Fruit fly (Drosophila melanogaster) whole organism, embryonic: ENCODE data around the gene CG13250.
A peak's percentile ranks its signal among the peaks of the same experiment; 100 is the strongest.

ENCODE experiments used
- Ada2b ChIP-seq: fragments of 200-800 bp; sonication (Bioruptor generic); IDR thresholded peaks from 2 replicates; pipeline ENCODE4 v1.3.6; 2022; ENCODE audit warnings: missing biosample characterization, missing genetic modification characterization
- Adf1 ChIP-seq: fragments of 200-800 bp; sonication (Bioruptor generic); IDR thresholded peaks from 2 replicates; pipeline ENCODE4 v1.3.6; 2022; ENCODE audit warnings: missing biosample characterization, missing genetic modification characterization
- Atf6 ChIP-seq: fragments of 200-800 bp; sonication (Bioruptor generic); IDR thresholded peaks from 2 replicates; pipeline ENCODE4 v1.3.6; 2022; ENCODE audit warnings: missing biosample characterization, missing genetic modification characterization
- Bdp1 ChIP-seq: fragments of 200-800 bp; sonication (Bioruptor generic); optimal IDR thresholded peaks from 3 replicates; lab custom pipeline; 2016; ENCODE audit warnings: missing biosample characterization, missing genetic modification characterization
- BtbVII ChIP-seq: fragments of 200-800 bp; sonication (Bioruptor generic); optimal IDR thresholded peaks from 3 replicates; lab custom pipeline; 2017; ENCODE audit warnings: missing biosample characterization, mild to moderate bottlenecking, missing genetic modification characterization
- CG11504 ChIP-seq: fragments of 200-800 bp; sonication (Bioruptor generic); optimal IDR thresholded peaks from 3 replicates; lab custom pipeline; 2019; ENCODE audit warnings: missing biosample characterization, mild to moderate bottlenecking, missing genetic modification characterization, moderate library complexity
- CG1603 ChIP-seq: fragments of 200-800 bp; sonication (Bioruptor generic); optimal IDR thresholded peaks from 2 replicates; lab custom pipeline; 2019; ENCODE audit warnings: missing biosample characterization, mild to moderate bottlenecking, missing genetic modification characterization, moderate library complexity
- CG16863 ChIP-seq: fragments of 200-800 bp; sonication (Bioruptor generic); optimal IDR thresholded peaks from 3 replicates; lab custom pipeline; 2016; ENCODE audit warnings: missing biosample characterization, missing genetic modification characterization
- CG17568 ChIP-seq: fragments of 200-800 bp; sonication (Bioruptor generic); optimal IDR thresholded peaks from 2 replicates; lab custom pipeline; 2018; ENCODE audit warnings: missing biosample characterization, mild to moderate bottlenecking, missing genetic modification characterization, moderate library complexity
- CG18619 ChIP-seq: fragments of 200-800 bp; sonication (Bioruptor generic); optimal IDR thresholded peaks from 3 replicates; lab custom pipeline; 2017; ENCODE audit warnings: missing biosample characterization, mild to moderate bottlenecking, missing genetic modification characterization
- CG2712 ChIP-seq: fragments of 200-800 bp; optimal IDR thresholded peaks from 3 replicates; lab custom pipeline; 2019; ENCODE audit warnings: missing biosample characterization, mild to moderate bottlenecking, missing genetic modification characterization, moderate library complexity
- CG31441 ChIP-seq: fragments of 200-800 bp; sonication (Bioruptor generic); IDR thresholded peaks from 2 replicates; pipeline ENCODE4 v1.3.6; 2022; ENCODE audit warnings: missing biosample characterization, missing genetic modification characterization
- CG32772 ChIP-seq: fragments of 200-800 bp; sonication (Bioruptor generic); IDR thresholded peaks from 2 replicates; pipeline ENCODE4 v1.3.6; 2022; ENCODE audit warnings: missing biosample characterization, missing genetic modification characterization
- CG33213 ChIP-seq: fragments of 200-800 bp; sonication (Bioruptor generic); optimal IDR thresholded peaks from 3 replicates; lab custom pipeline; 2016; ENCODE audit warnings: missing biosample characterization, missing genetic modification characterization
- CG4404 ChIP-seq: fragments of 200-800 bp; sonication (Bioruptor generic); IDR thresholded peaks from 2 replicates; pipeline ENCODE4 v1.3.6; 2022; ENCODE audit warnings: missing biosample characterization, missing genetic modification characterization
- CG5245 ChIP-seq: fragments of 200-800 bp; sonication (Bioruptor generic); optimal IDR thresholded peaks from 3 replicates; lab custom pipeline; 2016; ENCODE audit warnings: missing biosample characterization, missing genetic modification characterization
- CG6683 ChIP-seq: fragments of 200-800 bp; sonication (Bioruptor generic); optimal IDR thresholded peaks from 2 replicates; lab custom pipeline; 2017; ENCODE audit warnings: missing biosample characterization, mild to moderate bottlenecking, missing genetic modification characterization, missing genetic modification reagents
- CG6689 ChIP-seq: fragments of 200-800 bp; sonication (Bioruptor generic); IDR thresholded peaks from 2 replicates; pipeline ENCODE4 v1.3.6; 2022; ENCODE audit warnings: missing biosample characterization, missing genetic modification characterization
- CG8765 ChIP-seq: fragments of 200-800 bp; sonication (Bioruptor generic); IDR thresholded peaks from 2 replicates; pipeline ENCODE4 v1.3.6; 2022; ENCODE audit warnings: missing biosample characterization, missing genetic modification characterization
- CrebB ChIP-seq: fragments of 200-800 bp; sonication (Bioruptor generic); optimal IDR thresholded peaks from 3 replicates; lab custom pipeline; 2018; ENCODE audit warnings: missing biosample characterization, mild to moderate bottlenecking, missing genetic modification characterization
- D19A ChIP-seq: fragments of 200-800 bp; optimal IDR thresholded peaks from 3 replicates; lab custom pipeline; 2019; ENCODE audit warnings: missing biosample characterization, mild to moderate bottlenecking, missing genetic modification characterization, moderate library complexity
- Dbx ChIP-seq: fragments of 200-800 bp; sonication (Bioruptor generic); IDR thresholded peaks from 3 replicates; pipeline ENCODE4 v1.3.6; 2022; ENCODE audit warnings: missing biosample characterization, missing genetic modification characterization
- Dp ChIP-seq: fragments of 200-800 bp; sonication (Bioruptor generic); optimal IDR thresholded peaks from 2 replicates; lab custom pipeline; 2018; ENCODE audit warnings: missing biosample characterization, mild to moderate bottlenecking, missing genetic modification characterization, moderate library complexity
- HmgZ ChIP-seq: fragments of 200-800 bp; sonication (Bioruptor generic); optimal IDR thresholded peaks from 2 replicates; lab custom pipeline; 2018; ENCODE audit warnings: missing biosample characterization, mild to moderate bottlenecking, missing genetic modification characterization
- Hsf ChIP-seq: fragments of 200-800 bp; sonication (Bioruptor generic); optimal IDR thresholded peaks from 3 replicates; lab custom pipeline; 2016; ENCODE audit warnings: missing biosample characterization, missing genetic modification characterization
- NK7.1 ChIP-seq: fragments of 200-800 bp; sonication (Bioruptor generic); optimal IDR thresholded peaks from 3 replicates; lab custom pipeline; 2016; ENCODE audit warnings: missing biosample characterization, missing genetic modification characterization
- Xbp1 ChIP-seq: fragments of 200-800 bp; sonication (Bioruptor generic); optimal IDR thresholded peaks from 3 replicates; lab custom pipeline; 2016; ENCODE audit warnings: missing biosample characterization, mild to moderate bottlenecking, missing genetic modification characterization
- az2 ChIP-seq: fragments of 200-800 bp; sonication (Bioruptor generic); optimal IDR thresholded peaks from 3 replicates; lab custom pipeline; 2016; ENCODE audit warnings: missing biosample characterization, missing genetic modification characterization
- br ChIP-seq: fragments of >200 bp; optimal IDR thresholded peaks from 2 replicates; lab custom pipeline; 2017
- bsh ChIP-seq, 2 experiments: fragments of 200-800 bp; sonication (Bioruptor generic); optimal IDR thresholded peaks; 2 replicates each; lab custom pipeline; 2017 to 2018; ENCODE audit warnings: mild to moderate bottlenecking in 2 of 2, missing biosample characterization in 2 of 2, missing genetic modification characterization in 2 of 2, moderate library complexity in 1 of 2
- chn ChIP-seq: fragments of 200-800 bp; sonication (Bioruptor generic); optimal IDR thresholded peaks from 2 replicates; lab custom pipeline; 2016; ENCODE audit warnings: missing biosample characterization, missing genetic modification characterization
- danr ChIP-seq: fragments of 200-800 bp; sonication (Bioruptor generic); IDR thresholded peaks from 2 replicates; pipeline ENCODE4 v1.3.6; 2022; ENCODE audit warnings: missing biosample characterization, missing genetic modification characterization
- dpn ChIP-seq, 2 experiments: fragments of 200-800 bp; sonication (Bioruptor generic); optimal IDR thresholded peaks; 3 replicates each; lab custom pipeline; 2016; ENCODE audit warnings: missing biosample characterization in 2 of 2, missing genetic modification characterization in 2 of 2
- her ChIP-seq: fragments of 200-800 bp; sonication (Bioruptor generic); optimal IDR thresholded peaks from 2 replicates; lab custom pipeline; 2016; ENCODE audit warnings: missing biosample characterization, missing genetic modification characterization
- kay ChIP-seq: fragments of 200-800 bp; sonication (Bioruptor generic); optimal IDR thresholded peaks from 2 replicates; lab custom pipeline; 2016; ENCODE audit warnings: missing biosample characterization, missing genetic modification characterization
- klu ChIP-seq: fragments of 200-800 bp; sonication (Bioruptor generic); IDR thresholded peaks from 2 replicates; pipeline ENCODE4 v1.3.6; 2022; ENCODE audit warnings: missing biosample characterization, missing genetic modification characterization
- lilli ChIP-seq: fragments of 200-800 bp; sonication (Bioruptor generic); optimal IDR thresholded peaks from 3 replicates; lab custom pipeline; 2016; ENCODE audit warnings: missing biosample characterization, missing genetic modification characterization
- mirr ChIP-seq: fragments of 200-800 bp; sonication (Bioruptor generic); optimal IDR thresholded peaks from 3 replicates; lab custom pipeline; 2018; ENCODE audit warnings: missing biosample characterization, mild to moderate bottlenecking, missing genetic modification characterization
- nom ChIP-seq: fragments of 200-800 bp; sonication (Bioruptor generic); optimal IDR thresholded peaks from 2 replicates; lab custom pipeline; 2017; ENCODE audit warnings: missing biosample characterization, missing genetic modification characterization, mild to moderate bottlenecking, moderate library complexity, missing genetic modification reagents
- odd ChIP-seq: fragments of 200-800 bp; sonication (Bioruptor generic); optimal IDR thresholded peaks from 2 replicates; lab custom pipeline; 2017; ENCODE audit warnings: missing biosample characterization, mild to moderate bottlenecking, missing genetic modification characterization
- pfk ChIP-seq: fragments of 200-800 bp; sonication (Bioruptor generic); optimal IDR thresholded peaks from 2 replicates; lab custom pipeline; 2018; ENCODE audit warnings: missing biosample characterization, mild to moderate bottlenecking, missing genetic modification characterization, moderate library complexity
- pho ChIP-seq: fragments of 200-800 bp; sonication (Bioruptor generic); optimal IDR thresholded peaks from 2 replicates; lab custom pipeline; 2016; ENCODE audit warnings: missing biosample characterization, missing genetic modification characterization
- phol ChIP-seq: fragments of 200-800 bp; sonication (Bioruptor generic); optimal IDR thresholded peaks from 3 replicates; lab custom pipeline; 2018; ENCODE audit warnings: missing biosample characterization, mild to moderate bottlenecking, missing genetic modification characterization, moderate library complexity
- psq ChIP-seq: fragments of 200-800 bp; sonication (Bioruptor generic); optimal IDR thresholded peaks from 2 replicates; lab custom pipeline; 2017; ENCODE audit warnings: missing biosample characterization, missing genetic modification characterization
- sd ChIP-seq: fragments of 200-800 bp; sonication (Bioruptor generic); optimal IDR thresholded peaks from 3 replicates; lab custom pipeline; 2018; ENCODE audit warnings: missing biosample characterization, mild to moderate bottlenecking, missing genetic modification characterization, moderate library complexity
- sens ChIP-seq: fragments of 200-800 bp; sonication (Bioruptor generic); peaks from one replicate; lab custom pipeline; 2016; ENCODE audit warnings: missing biosample characterization, missing genetic modification characterization
- shn ChIP-seq: fragments of 200-800 bp; sonication (Bioruptor generic); optimal IDR thresholded peaks from 3 replicates; lab custom pipeline; 2016; ENCODE audit warnings: missing biosample characterization, missing genetic modification characterization
- sr ChIP-seq: fragments of 200-800 bp; sonication (Bioruptor generic); IDR thresholded peaks from 3 replicates; pipeline ENCODE4 v1.3.6; 2022; ENCODE audit warnings: missing biosample characterization, missing genetic modification characterization
- tio ChIP-seq: fragments of 200-800 bp; sonication (Bioruptor generic); optimal IDR thresholded peaks from 2 replicates; lab custom pipeline; 2017; ENCODE audit warnings: missing biosample characterization, missing genetic modification characterization, inconsistent platforms
- zen ChIP-seq: fragments of 200-800 bp; sonication (Bioruptor generic); optimal IDR thresholded peaks from 3 replicates; lab custom pipeline; 2018; ENCODE audit warnings: missing biosample characterization, mild to moderate bottlenecking, missing genetic modification characterization, moderate library complexity

Gene CG13250

DNA sequence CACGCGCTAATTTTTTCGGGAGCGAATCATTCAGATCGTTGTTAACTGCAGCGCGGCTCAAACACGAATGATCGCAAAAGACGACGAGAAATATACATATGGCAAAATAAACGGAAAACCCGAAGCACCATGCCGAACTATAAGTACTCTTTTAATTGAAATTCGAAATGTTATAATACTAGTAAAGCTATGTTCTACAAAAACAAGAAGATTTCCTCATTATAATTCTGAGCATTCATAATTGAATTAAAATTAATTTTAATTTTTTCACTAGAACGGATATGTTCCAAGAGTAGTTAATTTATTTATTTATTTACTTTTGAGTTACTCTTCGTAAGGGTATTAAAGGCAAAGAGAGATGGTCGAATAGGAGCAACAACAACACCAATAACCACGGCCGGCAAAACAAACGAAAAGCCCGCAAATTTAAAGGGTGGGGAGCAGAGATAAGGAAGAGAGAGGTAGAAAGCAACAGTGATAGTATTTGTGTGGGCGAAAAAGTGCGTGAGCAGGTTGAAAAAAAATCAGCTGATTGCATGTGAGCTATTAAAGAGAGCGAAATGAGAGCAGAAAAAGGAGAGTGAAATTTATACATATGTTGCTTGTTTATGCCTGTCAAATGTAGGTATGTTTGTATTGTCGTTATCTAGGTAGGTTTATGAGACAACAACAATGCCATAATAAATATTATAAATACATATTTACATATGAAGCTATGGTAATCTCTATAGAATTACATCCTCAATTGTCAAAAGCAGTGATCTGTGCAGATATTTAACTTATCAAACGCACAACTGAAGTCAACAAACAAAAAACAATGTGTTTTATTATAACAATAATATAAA, 39.9 kb upstream of the CG13250 start (continued):
- TF ChIP-seq CG33213 (GFP tag; lab: Kevin White, UChicago): peak; percentile 4
- peak; percentile 53 for TF ChIP-seq tio (GFP tag; lab: Kevin White, UChicago)
- TF ChIP-seq Dbx (GFP tag; lab: Robert Waterston, UW): peak; percentile 83
- TF ChIP-seq phol (tag; lab: Kevin White, UChicago): peak; percentile 68
- TF ChIP-seq CG11504 (tag; lab: Kevin White, UChicago): peak; percentile 90
- TF ChIP-seq her (GFP tag; lab: Kevin White, UChicago): peak; percentile 32
- TF ChIP-seq shn (GFP tag; lab: Kevin White, UChicago): peak; percentile 36
- peak; percentile 55 for TF ChIP-seq HmgZ (tag; lab: Kevin White, UChicago)
- no peak for TF ChIP-seq kay (GFP tag; lab: Kevin White, UChicago)
- peak; percentile 50 for TF ChIP-seq az2 (GFP tag; lab: Kevin White, UChicago)
- TF ChIP-seq lilli (GFP tag; lab: Kevin White, UChicago): peak; percentile 80
- no peak for TF ChIP-seq Dp (GFP tag; lab: Kevin White, UChicago)
- TF ChIP-seq CG5245 (GFP tag; lab: Kevin White, UChicago): peak; percentile 18
- TF ChIP-seq CG4404 (GFP tag; lab: Robert Waterston, UW): peak; percentile 50
- TF ChIP-seq Bdp1 (GFP tag; lab: Kevin White, UChicago): peak; percentile 22
- peak; percentile 67 for TF ChIP-seq Xbp1
- TF ChIP-seq CG16863 (GFP tag; lab: Kevin White, UChicago): no peak
- TF ChIP-seq CG2712 (tag; lab: Kevin White, UChicago): peak; percentile 82
- TF ChIP-seq pho (GFP tag; lab: Kevin White, UChicago): peak; percentile 51
- TF ChIP-seq CG1603 (tag; lab: Kevin White, UChicago): peak; percentile 11
- TF ChIP-seq klu: peak; percentile 29; the same call in 1 of the 2 replicates
- peak; percentile 37 for TF ChIP-seq CG6683 (GFP tag; lab: Kevin White, UChicago)
- peak; percentile 70 for TF ChIP-seq nom (GFP tag; lab: Kevin White, UChicago)
- peak; percentile 54 for TF ChIP-seq CG18619 (GFP tag; lab: Kevin White, UChicago)
- peak; percentile 18 for TF ChIP-seq zen (tag; lab: Kevin White, UChicago)
- TF ChIP-seq mirr (GFP tag; lab: Kevin White, UChicago): no peak
- peak; percentile 11 for TF ChIP-seq pfk (GFP tag; lab: Kevin White, UChicago)
- peak; percentile 28 for TF ChIP-seq CrebB (tag; lab: Kevin White, UChicago)
- peak; percentile 39 for TF ChIP-seq psq (GFP tag; lab: Kevin White, UChicago)
- TF ChIP-seq bsh (GFP tag; optimal IDR thresholded peaks at IDR 0.05; lab: Kevin White, UChicago): peak; percentile 32 to 57
- peak; percentile 19 for TF ChIP-seq sd (tag; lab: Kevin White, UChicago)
- peak; percentile 89 for TF ChIP-seq sens (GFP tag; lab: Kevin White, UChicago)
- TF ChIP-seq Ada2b: peak; percentile 80
- TF ChIP-seq Atf6 (GFP tag; lab: Robert Waterston, UW): peak; percentile 88
- peak; percentile 57 for TF ChIP-seq CG17568 (GFP tag; lab: Kevin White, UChicago)
- TF ChIP-seq NK7.1 (GFP tag; lab: Kevin White, UChicago): no peak
- TF ChIP-seq BtbVII: peak; percentile 48
- peak; percentile 99 for TF ChIP-seq D19A (tag; lab: Kevin White, UChicago)
- peak; percentile 2 to 58 for TF ChIP-seq dpn (GFP tag; optimal IDR thresholded peaks at IDR 0.05; lab: Kevin White, UChicago)
- TF ChIP-seq sr: peak; percentile 96
- TF ChIP-seq Hsf (GFP tag; lab: Kevin White, UChicago): peak; percentile 62
- peak; percentile 63; the same call in 1 of the 2 replicates for TF ChIP-seq CG32772 (GFP tag; lab: Robert Waterston, UW)
- peak; percentile 81 for TF ChIP-seq CG6689 (GFP tag; lab: Robert Waterston, UW)
- TF ChIP-seq danr (GFP tag; lab: Robert Waterston, UW): peak; percentile 68; the same call in 1 of the 2 replicates
- no peak for TF ChIP-seq chn (GFP tag; lab: Kevin White, UChicago)
- TF ChIP-seq CG8765 (GFP tag; lab: Robert Waterston, UW): peak; percentile 25; the same call in 1 of the 2 replicates
- peak; percentile 67; the same call in 1 of the 2 replicates for TF ChIP-seq CG31441
- TF ChIP-seq br (lab: Kevin White, UChicago): no peak
- TF ChIP-seq Adf1 (GFP tag; lab: Robert Waterston, UW): peak; percentile 45; the same call in 1 of the 2 replicates
- peak; percentile 27 for TF ChIP-seq odd (GFP tag; lab: Kevin White, UChicago)
